Fruit fly (Drosophila melanogaster): Measurements from ENCODE around the gene CG11927.

The CG11927 gene

dm6 chr2L:4887382-4888219 lies 40.0 kb downstream of the CG11927 start (continued):
- no peak for TF ChIP-seq CG33557 (GFP tag; optimal IDR thresholded peaks at IDR 0.05)
- TF ChIP-seq gt (GFP tag; IDR thresholded peaks at IDR 0.05), result no peak
- TF ChIP-seq CG16863 (GFP tag; optimal IDR thresholded peaks at IDR 0.05), result no peak
- peak; percentile 70 for TF ChIP-seq Oli (tag; optimal IDR thresholded peaks at IDR 0.05)
- no peak for TF ChIP-seq ab (GFP tag; optimal IDR thresholded peaks at IDR 0.05)
- TF ChIP-seq nerfin-1 (tag; optimal IDR thresholded peaks at IDR 0.05), result no peak
- no peak for TF ChIP-seq prd (optimal IDR thresholded peaks at IDR 0.05)
- TF ChIP-seq prd (GFP tag; IDR thresholded peaks at IDR 0.05), result peak; percentile 77
- peak; percentile 57; the same call in 1 of the 3 replicates for TF ChIP-seq CG17361 (GFP tag; IDR thresholded peaks at IDR 0.05)
- no peak for TF ChIP-seq CG9876 (GFP tag; optimal IDR thresholded peaks at IDR 0.05)
- TF ChIP-seq slbo (GFP tag; IDR thresholded peaks at IDR 0.05), result peak; percentile 81
- TF ChIP-seq CG18619 (GFP tag; optimal IDR thresholded peaks at IDR 0.05), result peak; percentile 24
- no peak for TF ChIP-seq bowl (GFP tag; IDR thresholded peaks at IDR 0.05)
- peak; percentile 21 for TF ChIP-seq CG14710 (tag; optimal IDR thresholded peaks at IDR 0.05)
- peak; percentile 87 for TF ChIP-seq lbe (GFP tag; optimal IDR thresholded peaks at IDR 0.05)
- no peak for TF ChIP-seq Fer2 (tag; optimal IDR thresholded peaks at IDR 0.05)
- TF ChIP-seq CG1233 (GFP tag; optimal IDR thresholded peaks at IDR 0.05), result peak; percentile 26
- no peak for TF ChIP-seq CG12236 (GFP tag; optimal IDR thresholded peaks at IDR 0.05)
- no peak for TF ChIP-seq CkIIα-i1 (GFP tag; IDR thresholded peaks at IDR 0.05)
- TF ChIP-seq Rfx (GFP tag; IDR thresholded peaks at IDR 0.05), result peak; percentile 80
- TF ChIP-seq CG1024 (GFP tag; IDR thresholded peaks at IDR 0.05), result peak; percentile 60; the same call in 1 of the 2 replicates
- no peak for TF ChIP-seq CG9797 (GFP tag; optimal IDR thresholded peaks at IDR 0.05)
- no peak for TF ChIP-seq CG13287 (GFP tag; IDR thresholded peaks at IDR 0.05; ENCODE audit: partially characterized antibody)
- TF ChIP-seq Jarid2 (GFP tag; optimal IDR thresholded peaks at IDR 0.05), result no peak
- TF ChIP-seq Bgb (GFP tag; IDR thresholded peaks at IDR 0.05; ENCODE audit: partially characterized antibody), result no peak
- peak; percentile 45 for TF ChIP-seq fd96Cb (tag; optimal IDR thresholded peaks at IDR 0.05)
- 0 out of 3 replicates have a peak, but pooled peaks have one; percentile 37 for TF ChIP-seq CG11560 (tag; IDR thresholded peaks at IDR 0.05)
- no peak for TF ChIP-seq CG34376 (GFP tag; optimal IDR thresholded peaks at IDR 0.05)
- TF ChIP-seq CG17829 (tag; optimal IDR thresholded peaks at IDR 0.05), result peak; percentile 45
- TF ChIP-seq dysf (GFP tag; IDR thresholded peaks at IDR 0.05), result peak; percentile 75
- TF ChIP-seq D (optimal IDR thresholded peaks at IDR 0.05), result no peak
- TF ChIP-seq D (GFP tag; optimal IDR thresholded peaks at IDR 0.05), result no peak
- no peak for TF ChIP-seq Mad (GFP tag; optimal IDR thresholded peaks at IDR 0.05)
- no peak for TF ChIP-seq CG6683 (GFP tag; optimal IDR thresholded peaks at IDR 0.05)
- TF ChIP-seq Dbx (GFP tag; IDR thresholded peaks at IDR 0.05), result no peak
- peak; percentile 41; the same call in 1 of the 3 replicates for TF ChIP-seq CG7357 (GFP tag; IDR thresholded peaks at IDR 0.05)
- TF ChIP-seq toy (GFP tag; IDR thresholded peaks at IDR 0.05), result no peak
- peak; percentile 32 for TF ChIP-seq CG32767 (GFP tag; IDR thresholded peaks at IDR 0.05)
- TF ChIP-seq abd-A (tag; optimal IDR thresholded peaks at IDR 0.05), result no peak
- peak; percentile 69 for TF ChIP-seq CG12769 (tag; optimal IDR thresholded peaks at IDR 0.05)
- TF ChIP-seq wdn (GFP tag; IDR thresholded peaks at IDR 0.05), result peak; percentile 49; the same call in 1 of the 2 replicates
- no peak for TF ChIP-seq Sox100B (GFP tag; optimal IDR thresholded peaks at IDR 0.05)
- TF ChIP-seq ken (GFP tag; IDR thresholded peaks at IDR 0.05), result peak; percentile 52; the same call in 1 of the 3 replicates
- no peak for TF ChIP-seq insv (GFP tag; optimal IDR thresholded peaks at IDR 0.05)
- TF ChIP-seq CG10654 (GFP tag; optimal IDR thresholded peaks at IDR 0.05), result peak; percentile 35
- peak; percentile 90 for TF ChIP-seq nom (GFP tag; optimal IDR thresholded peaks at IDR 0.05)
- peak; percentile 43; the same call in 1 of the 2 replicates for TF ChIP-seq CG43689 (GFP tag; IDR thresholded peaks at IDR 0.05)
- no peak for TF ChIP-seq gcm2 (GFP tag; optimal IDR thresholded peaks at IDR 0.05)
- TF ChIP-seq CG4360 (GFP tag; IDR thresholded peaks at IDR 0.05), result no peak
- no peak for TF ChIP-seq Dad (GFP tag; optimal IDR thresholded peaks at IDR 0.05)
